Fruit fly (Drosophila melanogaster): Measurements from ENCODE around the gene mRpL9.

mRpL9 gene

dm6 chr3R:15287763-15288162 lies 42.8 kb upstream of the mRpL9 start (continued):
- TF ChIP-seq insv (GFP tag; optimal IDR thresholded peaks at IDR 0.05) (peak in 1 of 2 experiments; percentile 50), her (GFP tag; optimal IDR thresholded peaks at IDR 0.05) (peak; percentile 49), MESR4 (GFP tag; optimal IDR thresholded peaks at IDR 0.05) (peak; percentile 63), CG3163 (GFP tag; optimal IDR thresholded peaks at IDR 0.05) (peak; percentile 27), CG4820 (GFP tag; optimal IDR thresholded peaks at IDR 0.05) (no peak), sim (GFP tag; IDR thresholded peaks at IDR 0.05) (no peak), Xbp1 (GFP tag; optimal IDR thresholded peaks at IDR 0.05) (peak; percentile 25), jumu (GFP tag; optimal IDR thresholded peaks at IDR 0.05) (peak; percentile 46), sob (GFP tag; IDR thresholded peaks at IDR 0.05) (no peak), chif (GFP tag; optimal IDR thresholded peaks at IDR 0.05) (no peak), CoRest (tag; optimal IDR thresholded peaks at IDR 0.05) (peak; percentile 43), zen (tag; optimal IDR thresholded peaks at IDR 0.05) (peak; percentile 43), CrebB (tag; optimal IDR thresholded peaks at IDR 0.05) (no peak), crp (GFP tag; optimal IDR thresholded peaks at IDR 0.05) (peak; percentile 78 to 96), D (optimal IDR thresholded peaks at IDR 0.05) (no peak), D (GFP tag; optimal IDR thresholded peaks at IDR 0.05) (no peak), CG17186 (GFP tag; optimal IDR thresholded peaks at IDR 0.05) (peak; percentile 93), PHDP (tag; optimal IDR thresholded peaks at IDR 0.05) (peak; percentile 8), pzg (GFP tag; optimal IDR thresholded peaks at IDR 0.05) (peak; percentile 98), C15 (GFP tag; IDR thresholded peaks at IDR 0.05) (no peak)

DNA sequence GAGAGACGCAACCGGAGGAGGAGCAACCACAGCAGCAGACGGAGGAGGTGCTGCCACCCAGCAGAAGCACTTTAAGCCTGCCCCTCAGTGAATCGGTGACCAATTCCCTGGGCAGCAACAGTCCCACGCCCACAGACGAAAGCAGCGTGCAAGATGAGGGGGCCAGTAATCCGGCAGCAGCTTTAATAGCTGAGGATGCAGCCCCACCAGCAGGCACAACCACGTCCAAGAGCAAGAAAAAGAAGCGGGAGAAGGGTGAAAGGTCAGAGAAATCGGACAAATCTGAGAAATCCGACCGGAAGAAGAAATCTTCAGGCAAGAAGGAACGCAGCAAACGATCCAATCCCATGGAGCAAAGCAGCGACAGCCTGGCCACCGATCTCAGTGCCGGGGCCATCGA lies 41.7 kb upstream of the mRpL9 start:
- TF ChIP-seq vfl (GFP tag; optimal IDR thresholded peaks at IDR 0.05) (no peak), Ets65A (GFP tag) (peak; percentile 91), Blimp-1 (GFP tag; optimal IDR thresholded peaks at IDR 0.05) (no peak), tin (GFP tag; optimal IDR thresholded peaks at IDR 0.05) (no peak), NfI (GFP tag; optimal IDR thresholded peaks at IDR 0.05) (no peak), Med (GFP tag) (peak; percentile 26), CG15696 (tag; optimal IDR thresholded peaks at IDR 0.05) (no peak), esg (GFP tag; conservative IDR thresholded peaks at IDR 0.05) (no peak)

dm6 chr3R:15289828-15290641 lies 40.5 kb upstream of the mRpL9 start:
- TF ChIP-seq Antp (GFP tag; optimal IDR thresholded peaks at IDR 0.05) = no peak
- no peak for TF ChIP-seq CG33213 (GFP tag; optimal IDR thresholded peaks at IDR 0.05)
- no peak for TF ChIP-seq CkIIα-i1 (GFP tag; IDR thresholded peaks at IDR 0.05)
- no peak for TF ChIP-seq CG9215 (GFP tag; IDR thresholded peaks at IDR 0.05)
- TF ChIP-seq CG4424 (GFP tag; optimal IDR thresholded peaks at IDR 0.05) = no peak
- TF ChIP-seq CG16863 (GFP tag; optimal IDR thresholded peaks at IDR 0.05) = no peak
- peak; percentile 19 for TF ChIP-seq sug (tag; optimal IDR thresholded peaks at IDR 0.05)
- TF ChIP-seq Side (GFP tag; optimal IDR thresholded peaks at IDR 0.05) = no peak
- TF ChIP-seq CG1832 (GFP tag; optimal IDR thresholded peaks at IDR 0.05) = peak; percentile 46
- TF ChIP-seq Nf-YC (tag; optimal IDR thresholded peaks at IDR 0.05) = no peak
- no peak for TF ChIP-seq pho (GFP tag; optimal IDR thresholded peaks at IDR 0.05)
- TF ChIP-seq grau (tag; optimal IDR thresholded peaks at IDR 0.05) = no peak
- no peak for TF ChIP-seq CG11093 (GFP tag; IDR thresholded peaks at IDR 0.05)
- no peak for TF ChIP-seq CG10979 (tag; optimal IDR thresholded peaks at IDR 0.05)
- TF ChIP-seq prd (optimal IDR thresholded peaks at IDR 0.05) = no peak
- no peak for TF ChIP-seq prd (GFP tag; IDR thresholded peaks at IDR 0.05)
- TF ChIP-seq NfI (GFP tag; optimal IDR thresholded peaks at IDR 0.05) = no peak
- TF ChIP-seq Tbp (GFP tag; optimal IDR thresholded peaks at IDR 0.05) = no peak
- TF ChIP-seq CG8765 (GFP tag; IDR thresholded peaks at IDR 0.05) = no peak
- no peak for TF ChIP-seq gem (tag; optimal IDR thresholded peaks at IDR 0.05)
- TF ChIP-seq az2 (GFP tag; optimal IDR thresholded peaks at IDR 0.05) = no peak
- no peak for TF ChIP-seq slou (GFP tag; optimal IDR thresholded peaks at IDR 0.05)
- peak; percentile 61 for TF ChIP-seq scrt (GFP tag; optimal IDR thresholded peaks at IDR 0.05)
